Worm (Caenorhabditis elegans): Measurements from ENCODE around the gene Y116A8C.3.

Gene Y116A8C.3

ce11 chrIV:16946746-16947145 lies 30.9 kb downstream of the Y116A8C.3 start, which contains the start of the genes Y116A8C.9 and arf-6 (continued):
- TF ChIP-seq cebp-2 (GFP tag; IDR thresholded peaks at IDR 0.05): no peak
- TF ChIP-seq somi-1 (GFP tag; optimal IDR thresholded peaks at IDR 0.05): no peak
- TF ChIP-seq hsf-1 (GFP tag; IDR thresholded peaks at IDR 0.05): no peak
- no peak for TF ChIP-seq lin-26 (GFP tag; IDR thresholded peaks at IDR 0.05)
- TF ChIP-seq dpl-1 (GFP tag; optimal IDR thresholded peaks at IDR 0.05): no peak
- no peak for TF ChIP-seq F52B5.7 (tag; optimal IDR thresholded peaks at IDR 0.05)
- TF ChIP-seq nfyb-1 (GFP tag; IDR thresholded peaks at IDR 0.05): 0 out of 2 replicates have a peak, but pooled peaks have one; percentile 19
- TF ChIP-seq tlf-1 (GFP tag; optimal IDR thresholded peaks at IDR 0.05): no peak
- no peak for TF ChIP-seq efl-1 (GFP tag; optimal IDR thresholded peaks at IDR 0.05)
- TF ChIP-seq snpc-1.1 (tag; optimal IDR thresholded peaks at IDR 0.05; ENCODE audit: insufficient read depth): peak; percentile 70
- no peak for TF ChIP-seq egl-44 (GFP tag; IDR thresholded peaks at IDR 0.05)
- no peak for TF ChIP-seq him-1 (tag; optimal IDR thresholded peaks at IDR 0.05)
- TF ChIP-seq F57A8.1 (GFP tag; optimal IDR thresholded peaks at IDR 0.05): no peak
- TF ChIP-seq C06A6.2 (GFP tag; conservative IDR thresholded peaks at IDR 0.05): no peak
- no peak for TF ChIP-seq ztf-25 (GFP tag; IDR thresholded peaks at IDR 0.05)

ce11 chrIV:16949767-16950166 lies 33.9 kb downstream of the Y116A8C.3 start, which contains the start of gene rad-54.B:
rad-54.B (plus strand) TSS chrIV:16950067.
- TF ChIP-seq ceh-58 (GFP tag; IDR thresholded peaks at IDR 0.05) (no peak), T07F8.4 (tag; optimal IDR thresholded peaks at IDR 0.05) (no peak), snpc-4 (GFP tag; optimal IDR thresholded peaks at IDR 0.05) (no peak), snpc-4 (tag; optimal IDR thresholded peaks at IDR 0.05) (peak in 1 of 4 experiments; percentile 41), ceh-27 (GFP tag; optimal IDR thresholded peaks at IDR 0.05) (no peak), snpc-1.3 (tag; optimal IDR thresholded peaks at IDR 0.05; ENCODE audit: insufficient read depth) (no peak)

ce11 chrIV:16952389-16952788 lies 36.5 kb downstream of the Y116A8C.3 start:
- TF ChIP-seq zfh-2 (GFP tag; conservative IDR thresholded peaks at IDR 0.05): peak; percentile 48; the same call in 1 of the 2 replicates
- no peak for TF ChIP-seq zim-3 (tag; optimal IDR thresholded peaks at IDR 0.05)
- TF ChIP-seq sptf-2 (GFP tag; optimal IDR thresholded peaks at IDR 0.05): no peak
- no peak for TF ChIP-seq mel-28 (tag; optimal IDR thresholded peaks at IDR 0.05; ENCODE audit: borderline replicate concordance)
- no peak for TF ChIP-seq efl-1 (GFP tag; optimal IDR thresholded peaks at IDR 0.05)

ce11 chrIV:16962445-16962844 lies 46.6 kb downstream of the Y116A8C.3 start:
- TF ChIP-seq akir-1 (GFP tag; optimal IDR thresholded peaks at IDR 0.05) (no peak), mel-28 (tag; optimal IDR thresholded peaks at IDR 0.05; ENCODE audit: borderline replicate concordance) (no peak), madf-3 (GFP tag; IDR thresholded peaks at IDR 0.05) (0 out of 2 replicates have a peak, but pooled peaks have one; percentile 16), zfh-2 (GFP tag; conservative IDR thresholded peaks at IDR 0.05) (peak; percentile 92), egrh-3 (GFP tag; IDR thresholded peaks at IDR 0.05) (peak; percentile 83)

Measured in whole organism, young adult.